Fruit fly (Drosophila melanogaster) whole organism: ENCODE data around the gene Ude.

Experiments
- Dll ChIP-seq: fragments of >200 bp; optimal IDR thresholded peaks from 2 replicates; lab custom pipeline; 2017
- pan ChIP-seq: fragments of >200 bp; optimal IDR thresholded peaks from 2 replicates; lab custom pipeline; 2017

DNA sequence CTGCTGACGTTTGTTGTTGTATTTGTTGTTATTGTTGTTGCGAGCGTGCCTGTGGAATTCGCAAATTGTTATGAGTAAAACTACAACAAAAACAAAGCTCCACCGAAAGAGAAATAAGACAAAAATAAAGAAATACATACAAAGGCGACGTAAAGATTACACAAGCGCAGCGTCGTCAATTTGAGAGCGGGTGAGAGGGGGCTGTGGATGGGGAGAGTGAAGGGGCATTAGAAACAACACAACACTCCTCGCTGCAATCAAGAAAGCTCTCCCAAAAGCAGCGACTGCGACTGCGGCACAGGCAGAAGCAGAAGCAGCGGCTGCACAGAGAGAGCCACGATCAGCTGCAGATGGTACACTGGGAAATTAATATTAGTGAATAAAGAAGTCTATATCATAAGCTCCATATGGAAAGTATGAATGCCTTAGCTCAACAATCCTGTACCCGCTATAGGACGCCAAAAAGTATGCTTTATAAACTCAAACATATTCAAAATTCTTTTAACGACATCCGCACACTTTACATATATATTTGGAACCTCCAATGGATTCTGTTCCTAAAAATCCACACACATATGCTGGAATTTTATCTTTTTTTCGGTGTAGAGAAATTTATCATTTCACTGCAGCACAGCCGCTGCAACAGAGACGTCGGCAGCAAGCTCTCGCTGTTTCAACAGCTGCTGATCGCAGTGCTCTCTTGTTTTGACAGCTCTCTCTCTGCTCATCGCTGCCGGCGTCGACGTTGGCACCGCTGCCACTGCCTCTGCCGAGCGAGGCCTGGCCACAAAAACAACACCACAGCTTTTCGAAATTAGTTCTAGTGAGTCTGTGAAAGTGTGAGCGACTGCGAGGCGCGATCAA lies 30.7 kb downstream of the Ude start, which contains the start of gene CG13631:
- TF ChIP-seq pan (lab: Kevin White, UChicago): no peak
- peak; percentile 35 for TF ChIP-seq Dll (lab: Kevin White, UChicago)
